Worm (Caenorhabditis elegans): ENCODE data around the gene sftb-1.

Gene sftb-1

DNA sequence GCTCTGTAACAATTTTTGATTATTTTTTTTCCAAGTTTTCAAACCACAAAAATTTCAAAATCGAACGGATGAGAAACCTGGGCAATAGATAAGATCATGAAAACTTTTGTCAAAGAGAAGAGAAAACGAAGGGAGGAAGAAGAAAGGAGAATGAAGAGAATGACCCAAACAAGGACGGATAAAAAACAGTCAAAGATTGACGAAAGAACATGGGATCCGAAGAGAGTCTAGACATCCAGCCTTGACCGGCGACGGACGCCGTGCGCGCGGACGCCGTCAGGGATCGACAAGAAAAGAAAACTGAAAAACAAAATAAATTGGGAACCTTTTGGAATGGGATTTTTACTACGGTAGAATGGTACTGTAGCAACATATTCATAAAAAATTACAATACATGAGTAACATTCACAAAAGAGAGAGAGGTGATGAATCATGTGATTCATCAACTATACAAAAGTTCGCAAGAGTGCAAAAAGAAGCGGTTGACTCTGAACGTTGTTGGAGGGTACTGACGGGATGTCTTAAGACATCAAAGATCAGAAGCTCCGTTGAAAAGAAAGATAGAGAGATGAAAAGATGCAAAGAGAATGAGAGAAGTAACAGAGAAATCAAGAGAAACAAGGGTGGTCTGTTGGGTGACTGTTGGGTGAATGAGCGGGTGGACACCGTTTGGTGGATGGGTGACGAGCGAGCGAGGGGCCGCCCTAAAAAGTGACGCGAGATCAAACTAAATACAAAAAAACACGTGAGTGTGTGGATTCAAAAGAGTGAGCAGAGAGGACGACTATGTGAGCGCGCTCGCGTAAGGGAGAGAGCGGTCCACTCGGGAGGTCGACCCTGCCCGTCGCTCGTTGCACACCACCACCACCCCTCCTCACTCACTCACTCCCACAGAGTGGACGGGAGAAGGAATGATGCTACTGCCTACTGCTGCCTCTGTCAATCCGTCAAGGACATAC, 11.4 kb upstream of the sftb-1 start, which contains the start of gene sup-26 (continued):
- TF ChIP-seq pax-1 (tag; optimal IDR thresholded peaks at IDR 0.05) (no peak), C08G9.2 (tag; optimal IDR thresholded peaks at IDR 0.05) (no peak), lin-11 (tag; optimal IDR thresholded peaks at IDR 0.05) (no peak), hlh-30 (tag; optimal IDR thresholded peaks at IDR 0.05; ENCODE audit: insufficient read depth) (peak; percentile 84), ceh-18 (tag; optimal IDR thresholded peaks at IDR 0.05) (peak; percentile 33), tbx-7 (tag; optimal IDR thresholded peaks at IDR 0.05) (no peak), nfya-1 (tag; optimal IDR thresholded peaks at IDR 0.05) (peak; percentile 19), T23F11.4 (GFP tag; optimal IDR thresholded peaks at IDR 0.05) (no peak), mec-3 (tag; optimal IDR thresholded peaks at IDR 0.05; ENCODE audit: borderline replicate concordance) (peak; percentile 29), che-1 (tag; optimal IDR thresholded peaks at IDR 0.05) (no peak), F13H6.1 (tag; optimal IDR thresholded peaks at IDR 0.05) (no peak)

DNA sequence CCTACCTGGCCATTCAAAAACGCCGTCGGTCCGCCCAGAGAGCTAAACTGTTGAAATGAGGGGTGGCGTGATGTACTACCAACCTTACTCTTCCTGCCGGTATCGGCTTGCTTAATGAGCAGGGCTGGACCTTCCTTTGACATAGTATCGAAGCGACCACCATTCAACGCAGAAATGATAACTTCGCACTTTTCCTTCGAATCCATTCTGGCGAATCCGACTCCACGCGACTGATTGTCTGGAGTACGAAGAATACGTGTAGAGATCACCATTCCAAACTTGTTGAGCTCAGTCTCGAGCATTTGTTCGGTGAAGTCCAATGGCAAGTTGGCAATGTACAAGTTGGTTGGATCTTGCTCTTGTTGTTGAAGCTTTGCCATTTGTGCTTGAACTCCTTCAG, 9.1 kb upstream of the sftb-1 start:
- TF ChIP-seq unc-3 (GFP tag; conservative IDR thresholded peaks at IDR 0.05) (no peak), unc-3 (tag; optimal IDR thresholded peaks at IDR 0.05) (no peak), sox-4 (tag; optimal IDR thresholded peaks at IDR 0.05) (no peak), ceh-34 (tag; optimal IDR thresholded peaks at IDR 0.05) (no peak), pat-9 (tag; optimal IDR thresholded peaks at IDR 0.05) (no peak), pqm-1 (tag; optimal IDR thresholded peaks at IDR 0.05) (no peak), F13H6.1 (tag; optimal IDR thresholded peaks at IDR 0.05) (no peak), ceh-9 (tag; optimal IDR thresholded peaks at IDR 0.05) (no peak), unc-55 (GFP tag; optimal IDR thresholded peaks at IDR 0.05) (no peak), fax-1 (tag; optimal IDR thresholded peaks at IDR 0.05) (no peak), ceh-14 (tag; optimal IDR thresholded peaks at IDR 0.05) (no peak), lim-6 (tag; optimal IDR thresholded peaks at IDR 0.05) (no peak), nhr-11 (tag; optimal IDR thresholded peaks at IDR 0.05) (no peak), ref-2 (tag; optimal IDR thresholded peaks at IDR 0.05) (no peak), C38D4.7 (GFP tag; optimal IDR thresholded peaks at IDR 0.05) (no peak), K02D7.2 (tag; optimal IDR thresholded peaks at IDR 0.05) (no peak), hlh-15 (tag; optimal IDR thresholded peaks at IDR 0.05) (no peak), elt-4 (tag; optimal IDR thresholded peaks at IDR 0.05) (no peak), ceh-22 (tag; optimal IDR thresholded peaks at IDR 0.05) (no peak), hlh-8 (tag; optimal IDR thresholded peaks at IDR 0.05) (no peak)

DNA sequence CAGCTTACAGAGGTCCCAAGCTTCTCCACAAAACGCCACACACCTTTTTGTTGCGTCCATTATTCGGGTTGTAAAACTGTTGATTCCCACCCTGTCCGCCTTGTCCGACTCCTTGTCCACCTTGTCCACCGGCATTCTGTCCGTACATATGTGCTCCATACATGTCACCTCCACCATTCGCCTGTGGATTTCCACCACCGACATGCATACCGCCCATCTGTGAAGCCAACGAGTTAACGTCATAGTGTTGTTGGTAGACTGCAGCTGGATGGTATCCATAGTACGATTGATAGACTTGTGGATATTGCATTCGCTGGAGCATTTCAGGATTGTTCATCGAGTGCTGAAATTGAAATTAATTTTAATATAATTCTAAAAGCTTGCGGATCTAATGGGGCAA, 8.7 kb upstream of the sftb-1 start:
- TF ChIP-seq npax-4 (tag; optimal IDR thresholded peaks at IDR 0.05) (no peak), Y22D7AL.16 (tag; optimal IDR thresholded peaks at IDR 0.05) (no peak), unc-3 (GFP tag; conservative IDR thresholded peaks at IDR 0.05) (no peak), unc-3 (tag; optimal IDR thresholded peaks at IDR 0.05) (no peak), syd-9 (tag; optimal IDR thresholded peaks at IDR 0.05) (no peak), hlh-6 (tag; optimal IDR thresholded peaks at IDR 0.05) (no peak), elt-2 (tag; optimal IDR thresholded peaks at IDR 0.05) (no peak), sox-4 (tag; optimal IDR thresholded peaks at IDR 0.05) (no peak), ceh-34 (tag; optimal IDR thresholded peaks at IDR 0.05) (no peak), madf-2 (tag; optimal IDR thresholded peaks at IDR 0.05) (no peak), fax-1 (tag; optimal IDR thresholded peaks at IDR 0.05) (no peak), ahr-1 (tag; optimal IDR thresholded peaks at IDR 0.05) (no peak)
